Worm (Caenorhabditis elegans): ENCODE measurements around the gene W09G12.6.

The W09G12.6 gene

ce11 chrIV:1246762-1247436 is 15.2 kb downstream of the W09G12.6 start, which contains the start of the genes clec-165 and F38A1.11:
clec-165 (minus strand) TSS chrIV:1246886.
F38A1.11 (plus strand) TSS chrIV:1247386.
- TF ChIP-seq mab-5 (tag; optimal IDR thresholded peaks at IDR 0.05) (no peak), nhr-237 (tag; optimal IDR thresholded peaks at IDR 0.05) (no peak), cnd-1 (tag; optimal IDR thresholded peaks at IDR 0.05) (no peak), mep-1 (tag; optimal IDR thresholded peaks at IDR 0.05) (no peak), bed-3 (GFP tag; optimal IDR thresholded peaks at IDR 0.05) (no peak), M03D4.4 (tag; optimal IDR thresholded peaks at IDR 0.05) (no peak), pha-4 (tag; optimal IDR thresholded peaks at IDR 0.05) (no peak), ces-1 (GFP tag; optimal IDR thresholded peaks at IDR 0.05) (no peak)

ce11 chrIV:1251242-1251911 is 19.7 kb downstream of the W09G12.6 start, which contains the start of the genes clec-166 and F38A1.6:
clec-166 (minus strand) TSS chrIV:1251342.
F38A1.6 (plus strand) TSS chrIV:1251861.
- TF ChIP-seq ztf-11 (tag; optimal IDR thresholded peaks at IDR 0.05) (no peak), elt-3 (tag; optimal IDR thresholded peaks at IDR 0.05) (no peak), nhr-2 (tag; optimal IDR thresholded peaks at IDR 0.05) (no peak), elt-1 (tag; optimal IDR thresholded peaks at IDR 0.05; ENCODE audit: borderline replicate concordance, insufficient read depth) (no peak), lin-32 (GFP tag; optimal IDR thresholded peaks at IDR 0.05) (no peak), sptf-1 (tag; optimal IDR thresholded peaks at IDR 0.05) (no peak), drap-1 (GFP tag; optimal IDR thresholded peaks at IDR 0.05) (no peak), ceh-39 (tag; optimal IDR thresholded peaks at IDR 0.05) (no peak), M03D4.4 (tag; optimal IDR thresholded peaks at IDR 0.05) (no peak), blmp-1 (tag; optimal IDR thresholded peaks at IDR 0.05) (no peak)

ce11 chrIV:1255632-1256031 is 23.9 kb downstream of the W09G12.6 start, which contains the start of gene clec-167:
clec-167 (minus strand) TSS chrIV:1255732.
- TF ChIP-seq nhr-237 (tag; optimal IDR thresholded peaks at IDR 0.05) (no peak), unc-120 (tag; optimal IDR thresholded peaks at IDR 0.05; ENCODE audit: poor library complexity, severe bottlenecking) (no peak), pha-4 (tag; optimal IDR thresholded peaks at IDR 0.05) (no peak), nhr-28 (tag; optimal IDR thresholded peaks at IDR 0.05) (no peak)

ce11 chrIV:1256723-1257122 is 25.0 kb downstream of the W09G12.6 start, which contains the start of gene clec-168:
clec-168 (plus strand) TSS chrIV:1256969.
- TF ChIP-seq mab-5 (tag; optimal IDR thresholded peaks at IDR 0.05) (no peak), hlh-1 (tag; optimal IDR thresholded peaks at IDR 0.05) (no peak), mls-2 (tag; optimal IDR thresholded peaks at IDR 0.05) (no peak), nhr-76 (tag; optimal IDR thresholded peaks at IDR 0.05) (no peak), nhr-28 (tag; optimal IDR thresholded peaks at IDR 0.05) (no peak), nhr-2 (tag; optimal IDR thresholded peaks at IDR 0.05) (no peak), pha-4 (tag; optimal IDR thresholded peaks at IDR 0.05) (no peak), nhr-12 (tag; optimal IDR thresholded peaks at IDR 0.05) (no peak), unc-62 (GFP tag; optimal IDR thresholded peaks at IDR 0.05) (no peak), lin-32 (GFP tag; optimal IDR thresholded peaks at IDR 0.05) (no peak), mep-1 (tag; optimal IDR thresholded peaks at IDR 0.05) (no peak), tbx-8 (GFP tag; optimal IDR thresholded peaks at IDR 0.05) (no peak), M03D4.4 (tag; optimal IDR thresholded peaks at IDR 0.05) (no peak), elt-1 (tag; optimal IDR thresholded peaks at IDR 0.05; ENCODE audit: borderline replicate concordance, insufficient read depth) (no peak), unc-120 (tag; optimal IDR thresholded peaks at IDR 0.05; ENCODE audit: poor library complexity, severe bottlenecking) (no peak), drap-1 (GFP tag; optimal IDR thresholded peaks at IDR 0.05) (no peak), ceh-83 (GFP tag; optimal IDR thresholded peaks at IDR 0.05) (no peak), nhr-237 (tag; optimal IDR thresholded peaks at IDR 0.05) (no peak)

- TF ChIP-seq mls-2 (tag; optimal IDR thresholded peaks at IDR 0.05), result no peak
- TF ChIP-seq flh-1 (GFP tag; optimal IDR thresholded peaks at IDR 0.05), result no peak
- no peak for TF ChIP-seq elt-1 (tag; optimal IDR thresholded peaks at IDR 0.05; ENCODE audit: borderline replicate concordance, insufficient read depth)
- no peak for TF ChIP-seq hlh-1 (tag; optimal IDR thresholded peaks at IDR 0.05)
- TF ChIP-seq drap-1 (GFP tag; optimal IDR thresholded peaks at IDR 0.05), result no peak
- no peak for TF ChIP-seq lin-32 (GFP tag; optimal IDR thresholded peaks at IDR 0.05)
- TF ChIP-seq ham-2 (GFP tag; optimal IDR thresholded peaks at IDR 0.05), result no peak
- no peak for TF ChIP-seq snpc-4 (tag; optimal IDR thresholded peaks at IDR 0.05)
- no peak for TF ChIP-seq nhr-76 (tag; optimal IDR thresholded peaks at IDR 0.05)
- no peak for TF ChIP-seq sem-2 (GFP tag; optimal IDR thresholded peaks at IDR 0.05)
- TF ChIP-seq nhr-12 (tag; optimal IDR thresholded peaks at IDR 0.05), result no peak
- TF ChIP-seq zip-8 (tag; optimal IDR thresholded peaks at IDR 0.05), result no peak
- no peak for TF ChIP-seq unc-39 (tag; optimal IDR thresholded peaks at IDR 0.05)
- no peak for TF ChIP-seq nhr-237 (tag; optimal IDR thresholded peaks at IDR 0.05)
- TF ChIP-seq mep-1 (tag; optimal IDR thresholded peaks at IDR 0.05), result no peak
- no peak for TF ChIP-seq sptf-1 (tag; optimal IDR thresholded peaks at IDR 0.05)
- no peak for TF ChIP-seq ceh-83 (GFP tag; optimal IDR thresholded peaks at IDR 0.05)
- TF ChIP-seq tbx-8 (GFP tag; optimal IDR thresholded peaks at IDR 0.05), result no peak
Observed at ce11 chrIV:1260474-1260873, 28.8 kb downstream of the W09G12.6 start.

Data from whole organism, mixed stage, embryonic.